Fruit fly (Drosophila melanogaster) Kc167 (cell line): ENCODE results near the gene CG32320.

Experiments used
- Sin3A ChIP-seq: fragments of >200 bp; optimal IDR thresholded peaks from 2 replicates; lab custom pipeline; 2018; ENCODE audit warnings: missing external identifiers
- h ChIP-seq: fragments of >200 bp; optimal IDR thresholded peaks from 3 replicates; lab custom pipeline; 2018; ENCODE audit warnings: missing external identifiers
- psq ChIP-seq: fragments of >200 bp; optimal IDR thresholded peaks from 2 replicates; lab custom pipeline; 2017; ENCODE audit warnings: missing external identifiers

- TF ChIP-seq Sin3A (no peak), h (lab: Kevin White, UChicago) (no peak), psq (lab: Kevin White, UChicago) (no peak)
Measured at dm6 chr3L:1352065-1352464, 46.3 kb upstream of the CG32320 start.
